Fruit fly (Drosophila melanogaster): Measurements from ENCODE around the gene Nhe3.
A peak's percentile ranks its signal among the peaks of the same experiment; 100 is the strongest.

Nhe3 gene

dm6 chr2L:6648163-6648628 lies 36.0 kb downstream of the Nhe3 start (continued):
- TF ChIP-seq CG8359 (GFP tag; optimal IDR thresholded peaks at IDR 0.05; ENCODE audit: borderline replicate concordance) (peak; percentile 85), CG8478 (optimal IDR thresholded peaks at IDR 0.05) (no peak), ind (GFP tag; optimal IDR thresholded peaks at IDR 0.05) (peak; percentile 95), CG3065 (GFP tag; optimal IDR thresholded peaks at IDR 0.05) (peak; percentile 90), trh (GFP tag; optimal IDR thresholded peaks at IDR 0.05) (peak; percentile 94), CG7987 (GFP tag; optimal IDR thresholded peaks at IDR 0.05) (peak; percentile 78), CrebB (tag; optimal IDR thresholded peaks at IDR 0.05) (peak; percentile 91), Bdp1 (GFP tag; optimal IDR thresholded peaks at IDR 0.05) (peak; percentile 90), kni (GFP tag; optimal IDR thresholded peaks at IDR 0.05) (peak; percentile 69), CG18764 (GFP tag; optimal IDR thresholded peaks at IDR 0.05) (peak; percentile 91), CG33213 (GFP tag; optimal IDR thresholded peaks at IDR 0.05) (peak; percentile 88), CkIIα-i1 (GFP tag; IDR thresholded peaks at IDR 0.05) (peak; percentile 75), Max (GFP tag; optimal IDR thresholded peaks at IDR 0.05) (peak; percentile 98), B-H1 (GFP tag; IDR thresholded peaks at IDR 0.05) (peak; percentile 89), CG11247 (GFP tag; IDR thresholded peaks at IDR 0.05) (peak; percentile 88), z (GFP tag; IDR thresholded peaks at IDR 0.05) (no peak), Usf (GFP tag; optimal IDR thresholded peaks at IDR 0.05) (peak; percentile 91), Tbp (GFP tag; optimal IDR thresholded peaks at IDR 0.05) (no peak), Bgb (GFP tag; IDR thresholded peaks at IDR 0.05; ENCODE audit: partially characterized antibody) (no peak), pnt (GFP tag; optimal IDR thresholded peaks at IDR 0.05) (peak; percentile 86), Adf1 (GFP tag; IDR thresholded peaks at IDR 0.05) (peak; percentile 61), CG14710 (tag; optimal IDR thresholded peaks at IDR 0.05) (peak; percentile 95), Lhr (GFP tag; optimal IDR thresholded peaks at IDR 0.05) (peak; percentile 83), sim (GFP tag; IDR thresholded peaks at IDR 0.05) (peak; percentile 65; the same call in 1 of the 2 replicates), dpn (GFP tag; optimal IDR thresholded peaks at IDR 0.05) (peak; percentile 94 to 96), Doc2 (GFP tag; IDR thresholded peaks at IDR 0.05) (peak; percentile 64; the same call in 1 of the 2 replicates), row (GFP tag; IDR thresholded peaks at IDR 0.05) (peak; percentile 95), D19B (GFP tag; optimal IDR thresholded peaks at IDR 0.05) (peak; percentile 91), CG7372 (GFP tag; IDR thresholded peaks at IDR 0.05) (peak; percentile 91), E2f1 (GFP tag; IDR thresholded peaks at IDR 0.05) (peak; percentile 91), CG17328 (GFP tag; IDR thresholded peaks at IDR 0.05) (peak; percentile 88), phol (tag; optimal IDR thresholded peaks at IDR 0.05) (peak; percentile 97), BEAF-32 (GFP tag; optimal IDR thresholded peaks at IDR 0.05) (peak; percentile 46), Trl (optimal IDR thresholded peaks at IDR 0.05) (peak; percentile 52 to 74), Trl (GFP tag; optimal IDR thresholded peaks at IDR 0.05) (peak; percentile 93), Sry-δ (GFP tag; optimal IDR thresholded peaks at IDR 0.05) (peak; percentile 56), H2.0 (GFP tag; IDR thresholded peaks at IDR 0.05) (peak; percentile 91), ftz-f1 (GFP tag; optimal IDR thresholded peaks at IDR 0.05) (peak; percentile 22), lmd (GFP tag; IDR thresholded peaks at IDR 0.05) (peak; percentile 92), D19A (tag; optimal IDR thresholded peaks at IDR 0.05) (peak; percentile 90), ttk (GFP tag; IDR thresholded peaks at IDR 0.05) (peak; percentile 90), HLH3B (GFP tag; IDR thresholded peaks at IDR 0.05) (peak; percentile 89), prd (optimal IDR thresholded peaks at IDR 0.05) (no peak), prd (GFP tag; IDR thresholded peaks at IDR 0.05) (peak; percentile 93), CG15073 (GFP tag; optimal IDR thresholded peaks at IDR 0.05) (peak; percentile 73), Nf-YA (GFP tag; IDR thresholded peaks at IDR 0.05) (peak; percentile 65), bsh (GFP tag; optimal IDR thresholded peaks at IDR 0.05) (peak; percentile 77 to 92), CG11695 (GFP tag; IDR thresholded peaks at IDR 0.05) (peak; percentile 96), Dref (GFP tag; IDR thresholded peaks at IDR 0.05) (no peak), CHES-1-like (GFP tag; optimal IDR thresholded peaks at IDR 0.05) (peak; percentile 89), CG9797 (GFP tag; optimal IDR thresholded peaks at IDR 0.05) (peak; percentile 35), CG2712 (tag; optimal IDR thresholded peaks at IDR 0.05) (peak; percentile 96), toy (GFP tag; IDR thresholded peaks at IDR 0.05) (peak; percentile 83)
